Worm (Caenorhabditis elegans) whole organism, early embryonic: ENCODE data around the gene Y17D7B.10.

Experiments
- B0310.2 ChIP-seq: sonication (generic microtip); optimal IDR thresholded peaks from 2 replicates; lab custom pipeline; 2016; ENCODE audit warnings: mild to moderate bottlenecking, missing genetic modification characterization, missing compliant biosample characterization
- ama-1 ChIP-seq: fragments of 150-350 bp; optimal IDR thresholded peaks from 2 replicates; lab custom pipeline; 2014
- ceh-36 ChIP-seq: sonication (generic microtip); optimal IDR thresholded peaks from 2 replicates; lab custom pipeline; 2016; ENCODE audit warnings: missing genetic modification characterization, inconsistent platforms, missing compliant biosample characterization
- flt-1 ChIP-seq: fragments of 200-800 bp; sonication (Bioruptor generic); IDR thresholded peaks from 2 replicates; pipeline ENCODE4 v1.3.6; 2022; ENCODE audit warnings: missing genetic modification characterization, missing compliant biosample characterization
- hmbx-1 ChIP-seq: sonication (generic microtip); optimal IDR thresholded peaks from 2 replicates; lab custom pipeline; 2016; ENCODE audit warnings: mild to moderate bottlenecking, missing genetic modification characterization, missing compliant biosample characterization
- hmg-4 ChIP-seq: fragments of 200-800 bp; sonication (Bioruptor generic); optimal IDR thresholded peaks from 2 replicates; lab custom pipeline; 2018; ENCODE audit warnings: mild to moderate bottlenecking, missing genetic modification characterization, missing compliant biosample characterization
- hnd-1 ChIP-seq: sonication (generic microtip); optimal IDR thresholded peaks from 2 replicates; lab custom pipeline; 2016; ENCODE audit warnings: missing genetic modification characterization, missing compliant biosample characterization
- scrt-1 ChIP-seq: fragments of 200-800 bp; sonication (Bioruptor generic); IDR thresholded peaks from 2 replicates; pipeline ENCODE4 v1.3.6; 2022; ENCODE audit warnings: missing genetic modification characterization, missing compliant biosample characterization
- sea-1 ChIP-seq: fragments of 200-800 bp; sonication (Bioruptor generic); conservative IDR thresholded peaks from 2 replicates; pipeline ENCODE4 v1.3.6; 2022; ENCODE audit warnings: missing genetic modification characterization, missing compliant biosample characterization
- tra-4 ChIP-seq: sonication (generic microtip); optimal IDR thresholded peaks from 2 replicates; lab custom pipeline; 2017; ENCODE audit warnings: missing genetic modification characterization, missing compliant biosample characterization

DNA sequence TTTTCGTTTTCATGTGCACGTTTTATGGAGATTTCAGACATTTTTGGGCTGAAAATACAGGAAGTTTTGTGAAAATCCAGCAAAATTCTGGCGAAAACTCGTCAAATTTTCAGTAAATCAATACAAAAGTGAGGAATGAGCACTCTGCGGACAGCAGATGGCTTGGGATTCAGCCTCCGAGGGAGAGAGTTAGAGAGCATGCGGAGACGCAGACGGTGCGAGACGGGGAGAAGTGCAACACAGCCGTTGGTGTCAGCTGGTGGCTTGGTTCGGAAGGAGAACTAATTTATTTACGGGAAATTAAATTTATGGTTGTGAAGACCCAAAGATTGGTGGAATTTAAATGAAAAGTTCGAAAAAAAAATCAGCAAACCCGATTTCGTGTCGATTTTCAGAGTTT is 25.1 kb downstream of the Y17D7B.10 start, which contains the start of gene C54E10.6:
- no peak for TF ChIP-seq ama-1 (lab: Kevin White, UChicago)
- no peak for TF ChIP-seq tra-4 (tag; lab: Kevin White, UChicago)
- no peak for TF ChIP-seq B0310.2 (tag; lab: Kevin White, UChicago)
- TF ChIP-seq scrt-1 (GFP tag; lab: Robert Waterston, UW), result no peak
- no peak for TF ChIP-seq hmg-4 (GFP tag; lab: Kevin White, UChicago)
- no peak for TF ChIP-seq hnd-1
- TF ChIP-seq ceh-36, result no peak
- TF ChIP-seq hmbx-1 (tag; lab: Kevin White, UChicago), result no peak
- TF ChIP-seq flt-1 (GFP tag; lab: Robert Waterston, UW), result no peak
- no peak for TF ChIP-seq sea-1
